Worm (Caenorhabditis elegans): ENCODE results near the gene F37B12.1.

Gene F37B12.1

ce11 chrII:9009976-9010702 is 18.9 kb downstream of the F37B12.1 start:
- TF ChIP-seq pha-4 (tag; optimal IDR thresholded peaks at IDR 0.05) = no peak
- no peak for TF ChIP-seq ceh-83 (GFP tag; optimal IDR thresholded peaks at IDR 0.05)
- TF ChIP-seq unc-62 (GFP tag; optimal IDR thresholded peaks at IDR 0.05) = no peak
- TF ChIP-seq unc-120 (tag; optimal IDR thresholded peaks at IDR 0.05; ENCODE audit: poor library complexity, severe bottlenecking) = no peak
- no peak for TF ChIP-seq nhr-237 (tag; optimal IDR thresholded peaks at IDR 0.05)
- TF ChIP-seq lin-32 (GFP tag; optimal IDR thresholded peaks at IDR 0.05) = no peak
- no peak for TF ChIP-seq mep-1 (tag; optimal IDR thresholded peaks at IDR 0.05)
- TF ChIP-seq mls-2 (tag; optimal IDR thresholded peaks at IDR 0.05) = no peak
- no peak for TF ChIP-seq unc-39 (tag; optimal IDR thresholded peaks at IDR 0.05)
- TF ChIP-seq nhr-2 (tag; optimal IDR thresholded peaks at IDR 0.05) = no peak

- no peak for TF ChIP-seq unc-39 (tag; optimal IDR thresholded peaks at IDR 0.05)
- TF ChIP-seq nhr-12 (tag; optimal IDR thresholded peaks at IDR 0.05) = no peak
- no peak for TF ChIP-seq ham-2 (GFP tag; optimal IDR thresholded peaks at IDR 0.05)
- TF ChIP-seq nhr-2 (tag; optimal IDR thresholded peaks at IDR 0.05) = no peak
- TF ChIP-seq ces-1 (GFP tag; optimal IDR thresholded peaks at IDR 0.05) = no peak
- no peak for TF ChIP-seq elt-1 (tag; optimal IDR thresholded peaks at IDR 0.05; ENCODE audit: borderline replicate concordance, insufficient read depth)
- TF ChIP-seq ztf-11 (tag; optimal IDR thresholded peaks at IDR 0.05) = no peak
- TF ChIP-seq elt-3 (tag; optimal IDR thresholded peaks at IDR 0.05) = no peak
- TF ChIP-seq unc-62 (GFP tag; optimal IDR thresholded peaks at IDR 0.05) = no peak
- TF ChIP-seq snpc-4 (tag; optimal IDR thresholded peaks at IDR 0.05) = no peak
- no peak for TF ChIP-seq nhr-28 (tag; optimal IDR thresholded peaks at IDR 0.05)
- no peak for TF ChIP-seq hlh-1 (tag; optimal IDR thresholded peaks at IDR 0.05)
- TF ChIP-seq ceh-39 (tag; optimal IDR thresholded peaks at IDR 0.05) = no peak
These were observed 21.3 kb downstream of the F37B12.1 start for ce11 chrII:9007741-9008140.

- TF ChIP-seq sptf-1 (tag; optimal IDR thresholded peaks at IDR 0.05) (no peak), hlh-1 (tag; optimal IDR thresholded peaks at IDR 0.05) (no peak), elt-1 (tag; optimal IDR thresholded peaks at IDR 0.05; ENCODE audit: borderline replicate concordance, insufficient read depth) (no peak), tbx-8 (GFP tag; optimal IDR thresholded peaks at IDR 0.05) (no peak), ham-2 (GFP tag; optimal IDR thresholded peaks at IDR 0.05) (no peak), lin-32 (GFP tag; optimal IDR thresholded peaks at IDR 0.05) (no peak), nhr-28 (tag; optimal IDR thresholded peaks at IDR 0.05) (no peak), ces-1 (GFP tag; optimal IDR thresholded peaks at IDR 0.05) (no peak), nhr-12 (tag; optimal IDR thresholded peaks at IDR 0.05) (no peak), ceh-39 (tag; optimal IDR thresholded peaks at IDR 0.05) (no peak), pha-4 (tag; optimal IDR thresholded peaks at IDR 0.05) (no peak), snpc-4 (tag; optimal IDR thresholded peaks at IDR 0.05) (no peak)
These were observed 24.0 kb downstream of the F37B12.1 start, which contains the start of gene F44G4.7 for ce11 chrII:9005067-9005466. Gene F44G4.7 (minus strand): TSS chrII:9005167.

ce11 chrII:9001743-9002222 is 27.3 kb downstream of the F37B12.1 start, which contains the start of gene F44G4.6:
Gene F44G4.6 (minus strand): TSS chrII:9001793.
- TF ChIP-seq sem-2 (GFP tag; optimal IDR thresholded peaks at IDR 0.05) (no peak), tbx-8 (GFP tag; optimal IDR thresholded peaks at IDR 0.05) (no peak), hlh-1 (tag; optimal IDR thresholded peaks at IDR 0.05) (no peak), elt-1 (tag; optimal IDR thresholded peaks at IDR 0.05; ENCODE audit: borderline replicate concordance, insufficient read depth) (no peak), mab-5 (tag; optimal IDR thresholded peaks at IDR 0.05) (no peak), ceh-83 (GFP tag; optimal IDR thresholded peaks at IDR 0.05) (no peak), M03D4.4 (tag; optimal IDR thresholded peaks at IDR 0.05) (no peak), ham-2 (GFP tag; optimal IDR thresholded peaks at IDR 0.05) (no peak), ceh-39 (tag; optimal IDR thresholded peaks at IDR 0.05) (no peak), nhr-28 (tag; optimal IDR thresholded peaks at IDR 0.05) (no peak), ces-1 (GFP tag; optimal IDR thresholded peaks at IDR 0.05) (no peak), flh-1 (GFP tag; optimal IDR thresholded peaks at IDR 0.05) (no peak), elt-3 (tag; optimal IDR thresholded peaks at IDR 0.05) (no peak), nhr-12 (tag; optimal IDR thresholded peaks at IDR 0.05) (no peak)

- no peak for TF ChIP-seq ztf-11 (tag; optimal IDR thresholded peaks at IDR 0.05)
- TF ChIP-seq hlh-1 (tag; optimal IDR thresholded peaks at IDR 0.05) = no peak
- no peak for TF ChIP-seq blmp-1 (tag; optimal IDR thresholded peaks at IDR 0.05)
- TF ChIP-seq nhr-28 (tag; optimal IDR thresholded peaks at IDR 0.05) = no peak
- no peak for TF ChIP-seq ces-1 (GFP tag; optimal IDR thresholded peaks at IDR 0.05)
- TF ChIP-seq zip-8 (tag; optimal IDR thresholded peaks at IDR 0.05) = no peak
- TF ChIP-seq tbx-8 (GFP tag; optimal IDR thresholded peaks at IDR 0.05) = no peak
- no peak for TF ChIP-seq mls-2 (tag; optimal IDR thresholded peaks at IDR 0.05)
- no peak for TF ChIP-seq bed-3 (GFP tag; optimal IDR thresholded peaks at IDR 0.05)
- no peak for TF ChIP-seq unc-62 (GFP tag; optimal IDR thresholded peaks at IDR 0.05)
- no peak for TF ChIP-seq nhr-2 (tag; optimal IDR thresholded peaks at IDR 0.05)
- TF ChIP-seq elt-1 (tag; optimal IDR thresholded peaks at IDR 0.05; ENCODE audit: borderline replicate concordance, insufficient read depth) = no peak
- TF ChIP-seq cnd-1 (tag; optimal IDR thresholded peaks at IDR 0.05) = no peak
- no peak for TF ChIP-seq pha-4 (tag; optimal IDR thresholded peaks at IDR 0.05)
- no peak for TF ChIP-seq sptf-1 (tag; optimal IDR thresholded peaks at IDR 0.05)
- TF ChIP-seq drap-1 (GFP tag; optimal IDR thresholded peaks at IDR 0.05) = no peak
- TF ChIP-seq mab-5 (tag; optimal IDR thresholded peaks at IDR 0.05) = no peak
These were observed 28.7 kb downstream of the F37B12.1 start, which contains the start of gene F44G4.5 for ce11 chrII:9000331-9000730. Gene F44G4.5 (minus strand): TSS chrII:9000431.
